Fruit fly (Drosophila melanogaster): Measurements from ENCODE around the gene Syx7.

Syx7 gene

DNA sequence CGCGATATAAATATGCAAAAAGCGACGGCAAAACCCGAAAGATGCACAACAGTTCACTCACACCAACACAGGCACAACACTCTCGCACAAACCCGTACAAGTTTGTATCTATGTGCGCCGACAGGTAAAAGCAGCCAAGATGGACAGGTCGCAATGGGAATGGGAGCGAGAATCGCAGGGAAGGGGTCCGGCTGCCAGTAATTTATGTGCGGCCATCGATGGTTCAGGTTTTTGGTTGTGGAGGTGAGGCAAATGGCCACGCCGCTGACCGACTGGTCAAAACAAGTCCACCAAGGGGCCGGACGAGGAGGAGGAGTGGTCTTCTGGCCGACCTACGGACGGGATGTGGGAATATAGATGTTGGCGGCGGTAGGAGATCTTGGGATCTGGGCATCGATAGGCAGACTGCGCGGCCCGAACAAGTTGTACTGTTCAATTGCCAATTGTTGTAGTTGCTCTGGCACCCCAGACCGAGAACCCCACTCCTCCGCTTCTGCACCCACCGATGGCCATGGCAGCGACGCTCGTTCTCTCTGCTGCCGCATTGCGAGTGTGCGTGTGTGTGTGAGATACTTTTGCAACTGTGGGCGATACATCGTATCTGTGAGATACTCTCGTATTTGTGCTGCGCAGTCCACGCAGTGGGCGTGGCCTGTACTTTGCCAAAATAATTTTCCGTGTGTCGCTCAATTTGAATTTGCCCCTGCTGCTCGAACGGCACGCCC is 14.7 kb downstream of the Syx7 start (continued):
- no peak for TF ChIP-seq CG3838 (GFP tag; optimal IDR thresholded peaks at IDR 0.05)
- 0 out of 4 replicates have a peak, but pooled peaks have one; percentile 18 for TF ChIP-seq Dll (GFP tag; IDR thresholded peaks at IDR 0.05; ENCODE audit: partially characterized antibody)
- no peak for TF ChIP-seq jing (GFP tag; optimal IDR thresholded peaks at IDR 0.05)
- TF ChIP-seq CG12659 (GFP tag; optimal IDR thresholded peaks at IDR 0.05): no peak
- TF ChIP-seq Med (GFP tag): peak; percentile 70
- TF ChIP-seq CG6272 (GFP tag; IDR thresholded peaks at IDR 0.05): no peak
- TF ChIP-seq CG11085 (GFP tag; IDR thresholded peaks at IDR 0.05): no peak
- no peak for TF ChIP-seq gce (GFP tag; IDR thresholded peaks at IDR 0.05)
- no peak for TF ChIP-seq wdn (GFP tag; IDR thresholded peaks at IDR 0.05)
- TF ChIP-seq CG6854 (GFP tag; optimal IDR thresholded peaks at IDR 0.05): no peak
- no peak for TF ChIP-seq mam (GFP tag; optimal IDR thresholded peaks at IDR 0.05)
- TF ChIP-seq Trl (optimal IDR thresholded peaks at IDR 0.05): peak; percentile 19 to 23
- no peak for TF ChIP-seq Trl (GFP tag; optimal IDR thresholded peaks at IDR 0.05)
- TF ChIP-seq yki (optimal IDR thresholded peaks at IDR 0.05): no peak
- TF ChIP-seq Opbp (GFP tag; IDR thresholded peaks at IDR 0.05; ENCODE audit: partially characterized antibody): no peak
- peak; percentile 93 for TF ChIP-seq Nf-YC (tag; optimal IDR thresholded peaks at IDR 0.05)
- peak; percentile 49 for TF ChIP-seq D (optimal IDR thresholded peaks at IDR 0.05)
- TF ChIP-seq D (GFP tag; optimal IDR thresholded peaks at IDR 0.05): no peak
- TF ChIP-seq Deaf1 (tag; optimal IDR thresholded peaks at IDR 0.05): peak; percentile 3
- TF ChIP-seq CG2712 (tag; optimal IDR thresholded peaks at IDR 0.05): no peak
- TF ChIP-seq CG2199 (GFP tag; IDR thresholded peaks at IDR 0.05): 0 out of 3 replicates have a peak, but pooled peaks have one; percentile 7
- no peak for TF ChIP-seq CG7928 (GFP tag; optimal IDR thresholded peaks at IDR 0.05)
- TF ChIP-seq Hmx (GFP tag; optimal IDR thresholded peaks at IDR 0.05): no peak
- TF ChIP-seq stc (GFP tag; IDR thresholded peaks at IDR 0.05): no peak
- 0 out of 4 replicates have a peak, but pooled peaks have one; percentile 27 for TF ChIP-seq chinmo (GFP tag; IDR thresholded peaks at IDR 0.05; ENCODE audit: partially characterized antibody)

dm6 chr3L:21462860-21463259 is 17.2 kb downstream of the Syx7 start:
- TF ChIP-seq CG9932 (GFP tag; IDR thresholded peaks at IDR 0.05) (no peak), CG11085 (GFP tag; IDR thresholded peaks at IDR 0.05) (no peak), CG6689 (GFP tag; IDR thresholded peaks at IDR 0.05) (peak; percentile 15; the same call in 1 of the 2 replicates), CG5245 (GFP tag; optimal IDR thresholded peaks at IDR 0.05) (no peak), CG33557 (GFP tag; optimal IDR thresholded peaks at IDR 0.05) (peak; percentile 10), Mrtf (GFP tag; IDR thresholded peaks at IDR 0.05) (no peak), Ssrp (tag; optimal IDR thresholded peaks at IDR 0.05) (peak; percentile 32), CG17359 (tag; optimal IDR thresholded peaks at IDR 0.05) (no peak), bsh (GFP tag; optimal IDR thresholded peaks at IDR 0.05) (peak in 1 of 2 experiments; percentile 33), salm (tag; optimal IDR thresholded peaks at IDR 0.05) (no peak), NFAT (GFP tag; IDR thresholded peaks at IDR 0.05) (no peak), zen (tag; optimal IDR thresholded peaks at IDR 0.05) (peak; percentile 15), esg (GFP tag; conservative IDR thresholded peaks at IDR 0.05) (no peak), CG12391 (tag; optimal IDR thresholded peaks at IDR 0.05) (peak; percentile 24), Xbp1 (GFP tag; optimal IDR thresholded peaks at IDR 0.05) (no peak), Sox100B (GFP tag; optimal IDR thresholded peaks at IDR 0.05) (peak; percentile 42), wdn (GFP tag; IDR thresholded peaks at IDR 0.05) (no peak), CG13894 (tag; optimal IDR thresholded peaks at IDR 0.05) (no peak), Ada2b (GFP tag; IDR thresholded peaks at IDR 0.05) (no peak), az2 (GFP tag; optimal IDR thresholded peaks at IDR 0.05) (peak; percentile 27), dati (GFP tag; IDR thresholded peaks at IDR 0.05) (no peak), gem (tag; optimal IDR thresholded peaks at IDR 0.05) (peak; percentile 57), CG34376 (GFP tag; optimal IDR thresholded peaks at IDR 0.05) (no peak), fd96Cb (tag; optimal IDR thresholded peaks at IDR 0.05) (peak; percentile 18), CG7745 (tag; optimal IDR thresholded peaks at IDR 0.05) (no peak), CG17912 (GFP tag; optimal IDR thresholded peaks at IDR 0.05) (no peak), Gsc (GFP tag; IDR thresholded peaks at IDR 0.05) (no peak), vvl (GFP tag; IDR thresholded peaks at IDR 0.05) (no peak)
